Worm (Caenorhabditis elegans) whole organism, L3 larva: Measurements from ENCODE around the gene col-125.

Source experiments
- R02D3.7 ChIP-seq: fragments of 150-350 bp; optimal IDR thresholded peaks from 2 replicates; lab custom pipeline; 2014; ENCODE audit warnings: missing biosample characterization, missing genetic modification characterization
- ZK546.5 ChIP-seq: sonication (generic microtip); optimal IDR thresholded peaks from 2 replicates; lab custom pipeline; 2017; ENCODE audit warnings: missing biosample characterization, missing genetic modification characterization
- aly-2 ChIP-seq: fragments of 150-350 bp; optimal IDR thresholded peaks from 2 replicates; lab custom pipeline; 2014; ENCODE audit warnings: missing biosample characterization, missing genetic modification characterization
- ceh-28 ChIP-seq: fragments of 150-350 bp; optimal IDR thresholded peaks from 2 replicates; lab custom pipeline; 2014; ENCODE audit warnings: missing biosample characterization, missing genetic modification reagents, missing genetic modification characterization
- ceh-82 ChIP-seq: fragments of 150-350 bp; optimal IDR thresholded peaks from 2 replicates; lab custom pipeline; 2014; ENCODE audit warnings: missing biosample characterization, missing genetic modification characterization
- ceh-9 ChIP-seq: sonication (generic microtip); optimal IDR thresholded peaks from 2 replicates; lab custom pipeline; 2018; ENCODE audit warnings: missing biosample characterization, missing genetic modification characterization
- egl-27 ChIP-seq: sonication (generic microtip); optimal IDR thresholded peaks from 4 replicates; lab custom pipeline; 2017; ENCODE audit warnings: missing biosample characterization, missing genetic modification reagents, missing genetic modification characterization
- egl-5 ChIP-seq: fragments of 150-350 bp; optimal IDR thresholded peaks from 2 replicates; lab custom pipeline; 2017; ENCODE audit warnings: missing biosample characterization, missing genetic modification reagents, missing genetic modification characterization, inconsistent platforms
- elt-2 ChIP-seq: sonication (generic microtip); optimal IDR thresholded peaks from 2 replicates; lab custom pipeline; 2016; ENCODE audit warnings: missing genetic modification reagents, mild to moderate bottlenecking, missing genetic modification characterization, missing compliant biosample characterization
- elt-3 ChIP-seq, 3 experiments: fragments of 150-350 bp in 1 of 3; sonication (generic microtip) in 2 of 3; optimal IDR thresholded peaks; 2 replicates in 2 of 3; 4 replicates in 1 of 3; lab custom pipeline; 2014 to 2017; ENCODE audit warnings: missing biosample characterization in 3 of 3, missing genetic modification characterization in 3 of 3
- fkh-10 ChIP-seq: sonication (generic microtip); optimal IDR thresholded peaks from 2 replicates; lab custom pipeline; 2017; ENCODE audit warnings: missing biosample characterization, missing genetic modification reagents, missing genetic modification characterization
- fkh-2 ChIP-seq: fragments of 150-350 bp; optimal IDR thresholded peaks from 2 replicates; lab custom pipeline; 2014; ENCODE audit warnings: missing biosample characterization, missing genetic modification reagents, missing genetic modification characterization
- fos-1 ChIP-seq: fragments of 150-350 bp; optimal IDR thresholded peaks from 2 replicates; lab custom pipeline; 2014; ENCODE audit warnings: missing biosample characterization, missing genetic modification characterization
- hmg-11 ChIP-seq: sonication (generic microtip); optimal IDR thresholded peaks from 2 replicates; lab custom pipeline; 2016; ENCODE audit warnings: missing genetic modification characterization, missing compliant biosample characterization
- jun-1 ChIP-seq: fragments of 150-350 bp; optimal IDR thresholded peaks from 2 replicates; lab custom pipeline; 2014; ENCODE audit warnings: missing biosample characterization, missing genetic modification reagents, missing genetic modification characterization
- lin-15B ChIP-seq: fragments of 150-350 bp; optimal IDR thresholded peaks from 2 replicates; lab custom pipeline; 2014; ENCODE audit warnings: missing biosample characterization, missing genetic modification characterization
- lin-39 ChIP-seq: fragments of 150-350 bp; optimal IDR thresholded peaks from 2 replicates; lab custom pipeline; 2018; ENCODE audit warnings: missing biosample characterization, missing genetic modification reagents, missing genetic modification characterization
- lsy-12 ChIP-seq: sonication (generic microtip); optimal IDR thresholded peaks from 2 replicates; lab custom pipeline; 2016; ENCODE audit warnings: mild to moderate bottlenecking, missing genetic modification characterization, missing compliant biosample characterization
- mdl-1 ChIP-seq: fragments of 150-350 bp; optimal IDR thresholded peaks from 2 replicates; lab custom pipeline; 2014; ENCODE audit warnings: missing biosample characterization, missing genetic modification characterization
- mml-1 ChIP-seq: fragments of 150-350 bp; sonication (generic microtip); optimal IDR thresholded peaks from 3 replicates; lab custom pipeline; 2014; ENCODE audit warnings: missing biosample characterization, missing genetic modification characterization
- nfya-1 ChIP-seq: sonication (generic microtip); optimal IDR thresholded peaks from 2 replicates; lab custom pipeline; 2017; ENCODE audit warnings: missing genetic modification characterization, mild to moderate bottlenecking, missing compliant biosample characterization, antibody characterized with exemption, moderate library complexity; ENCODE audit not compliant: insufficient read depth
- nhr-11 ChIP-seq: fragments of 150-350 bp; optimal IDR thresholded peaks from 2 replicates; lab custom pipeline; 2014; ENCODE audit warnings: missing biosample characterization, missing genetic modification characterization
- nhr-23 ChIP-seq: fragments of 150-350 bp; optimal IDR thresholded peaks from 2 replicates; lab custom pipeline; 2014; ENCODE audit warnings: missing biosample characterization, missing genetic modification reagents, missing genetic modification characterization
- nhr-25 ChIP-seq: sonication (generic microtip); optimal IDR thresholded peaks from 2 replicates; lab custom pipeline; 2017; ENCODE audit warnings: missing biosample characterization, missing genetic modification characterization
- nhr-28 ChIP-seq: fragments of 150-350 bp; optimal IDR thresholded peaks from 2 replicates; lab custom pipeline; 2014; ENCODE audit warnings: missing biosample characterization, missing genetic modification characterization
- nhr-43 ChIP-seq: sonication (generic microtip); optimal IDR thresholded peaks from 2 replicates; lab custom pipeline; 2016; ENCODE audit warnings: mild to moderate bottlenecking, missing genetic modification characterization, missing compliant biosample characterization; ENCODE audit not compliant: poor library complexity, severe bottlenecking
- pha-4 ChIP-seq: fragments of 150-350 bp; optimal IDR thresholded peaks from 2 replicates; lab custom pipeline; 2014; ENCODE audit warnings: missing biosample characterization, missing genetic modification reagents, missing genetic modification characterization
- pqm-1 ChIP-seq: fragments of 150-350 bp; optimal IDR thresholded peaks from 2 replicates; lab custom pipeline; 2017; ENCODE audit warnings: missing biosample characterization, missing genetic modification characterization, inconsistent platforms
- sea-2 ChIP-seq: fragments of 150-350 bp; sonication (generic microtip); optimal IDR thresholded peaks from 4 replicates; lab custom pipeline; 2014; ENCODE audit warnings: missing biosample characterization, missing genetic modification reagents, missing genetic modification characterization
- skn-1 ChIP-seq: fragments of 150-350 bp; optimal IDR thresholded peaks from 2 replicates; lab custom pipeline; 2014; ENCODE audit warnings: missing biosample characterization, missing genetic modification characterization
- snpc-4 ChIP-seq: fragments of 150-350 bp; optimal IDR thresholded peaks from 2 replicates; lab custom pipeline; 2014; ENCODE audit warnings: missing biosample characterization, missing genetic modification characterization
- tbx-2 ChIP-seq: sonication (generic microtip); optimal IDR thresholded peaks from 2 replicates; lab custom pipeline; 2016; ENCODE audit warnings: mild to moderate bottlenecking, missing genetic modification characterization, missing compliant biosample characterization
- unc-39 ChIP-seq: sonication (generic microtip); optimal IDR thresholded peaks from 4 replicates; lab custom pipeline; 2017; ENCODE audit warnings: missing biosample characterization, missing genetic modification characterization
- ztf-11 ChIP-seq: fragments of 150-350 bp; optimal IDR thresholded peaks from 2 replicates; lab custom pipeline; 2014; ENCODE audit warnings: missing biosample characterization, missing genetic modification characterization
- ztf-4 ChIP-seq: fragments of 150-350 bp; optimal IDR thresholded peaks from 2 replicates; lab custom pipeline; 2014; ENCODE audit warnings: missing biosample characterization, missing genetic modification characterization

The col-125 gene

ce11 chrIV:11225206-11225605, at the start of gene col-125:
Gene col-125, plus strand, starts transcription at chrIV:11225506.
- TF ChIP-seq elt-3 (tag; optimal IDR thresholded peaks at IDR 0.05; lab: Kevin White, UChicago) (no peak), nhr-25 (tag; lab: Kevin White, UChicago) (peak; percentile 70), nfya-1 (peak; percentile 21), mdl-1 (no peak), lin-39 (tag; lab: Kevin White, UChicago) (no peak)

DNA sequence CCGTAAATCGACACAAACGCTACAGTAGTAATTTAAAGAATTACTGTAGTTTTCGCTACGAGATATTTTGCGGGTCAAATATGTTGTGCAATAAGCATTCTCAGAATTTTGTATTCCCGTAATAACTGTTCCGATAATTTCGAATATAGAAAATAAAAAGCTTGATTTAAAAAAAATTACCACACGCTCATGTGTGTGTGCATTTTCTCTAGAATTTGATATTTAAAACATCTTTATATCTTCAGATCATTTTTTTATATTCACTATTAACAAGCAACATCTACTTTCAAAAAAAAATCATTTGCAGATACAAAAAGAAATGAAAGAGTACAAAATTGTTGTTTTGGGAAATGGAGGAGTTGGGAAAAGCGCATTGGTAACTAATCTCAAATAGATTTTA, 48.3 kb upstream of the col-125 start, which contains the start of gene rap-3:
rap-3 (plus strand) TSS at position 301 of the 400 bp plus-strand sequence.
- TF ChIP-seq sea-2 (GFP tag; lab: Kevin White, UChicago) (no peak), nhr-28 (no peak), mdl-1 (no peak), tbx-2 (tag; lab: Kevin White, UChicago) (no peak), aly-2 (tag; lab: Kevin White, UChicago) (no peak), pqm-1 (no peak), fos-1 (tag; lab: Kevin White, UChicago) (no peak), nhr-25 (tag; lab: Kevin White, UChicago) (no peak)
- TF ChIP-seq, all 47 proteins: peak for 0

DNA sequence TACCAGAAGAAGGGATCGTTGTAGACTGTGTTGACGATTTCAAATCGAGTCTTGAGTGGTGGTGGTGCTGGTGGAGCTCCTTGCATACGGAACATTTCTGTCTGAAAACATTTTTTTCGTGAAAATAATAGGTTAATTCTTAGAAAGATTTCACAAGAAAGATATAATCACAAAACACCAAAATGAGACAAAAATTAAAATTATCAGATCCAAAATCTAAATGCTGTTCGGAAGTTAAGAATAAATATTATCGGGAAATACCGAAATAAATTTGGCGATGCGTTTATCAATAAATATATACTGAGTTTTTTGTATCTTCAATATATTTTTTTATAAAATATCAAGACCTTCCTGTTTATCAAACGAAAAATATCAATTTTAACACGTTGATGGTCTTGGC, 46.8 kb upstream of the col-125 start, which contains the start of gene C08F8.9:
C08F8.9 (minus strand) TSS at position 101 of the 400 bp plus-strand sequence.
- no peak for TF ChIP-seq tbx-2 (tag; lab: Kevin White, UChicago)
- TF ChIP-seq ztf-11 (tag; lab: Kevin White, UChicago): no peak
- no peak for TF ChIP-seq ztf-4
- TF ChIP-seq nhr-11 (tag; lab: Kevin White, UChicago): no peak
- TF ChIP-seq ceh-9: no peak
- TF ChIP-seq fkh-10: no peak
- TF ChIP-seq pqm-1: no peak
- no peak for TF ChIP-seq nhr-43
- no peak for TF ChIP-seq fkh-2 (tag; lab: Kevin White, UChicago)
- TF ChIP-seq egl-27 (tag; lab: Kevin White, UChicago): no peak
- TF ChIP-seq unc-39 (tag; lab: Kevin White, UChicago): no peak
- no peak for TF ChIP-seq mml-1 (tag; lab: Kevin White, UChicago)
- TF ChIP-seq lin-15B (tag; lab: Kevin White, UChicago): no peak

- TF ChIP-seq lin-15B (tag; lab: Kevin White, UChicago) (peak; percentile 90), nhr-43 (peak; percentile 87), R02D3.7 (tag; lab: Kevin White, UChicago) (peak; percentile 74), lsy-12 (tag; lab: Kevin White, UChicago) (peak; percentile 81), ceh-82 (tag; lab: Kevin White, UChicago) (peak; percentile 16), fkh-10 (peak; percentile 39), nhr-25 (tag; lab: Kevin White, UChicago) (peak; percentile 67), pqm-1 (peak; percentile 82), nhr-23 (peak; percentile 84), pha-4 (tag; lab: Kevin White, UChicago) (peak; percentile 68), nhr-11 (tag; lab: Kevin White, UChicago) (peak; percentile 64), ceh-28 (peak; percentile 70), hmg-11 (tag; lab: Kevin White, UChicago) (peak; percentile 29), ZK546.5 (tag; lab: Kevin White, UChicago) (peak; percentile 39), egl-27 (tag; lab: Kevin White, UChicago) (peak; percentile 19), snpc-4 (peak; percentile 75), nfya-1 (peak; percentile 88), lin-39 (tag; lab: Kevin White, UChicago) (peak; percentile 38), jun-1 (tag; lab: Kevin White, UChicago) (peak; percentile 82), tbx-2 (tag; lab: Kevin White, UChicago) (peak; percentile 83), egl-5 (tag; lab: Kevin White, UChicago) (peak; percentile 93), elt-2 (peak; percentile 84), skn-1 (tag; lab: Kevin White, UChicago) (peak; percentile 46)
Observed at ce11 chrIV:11179123-11179740, 46.1 kb upstream of the col-125 start, which contains the start of gene cpt-2. Gene cpt-2, plus strand, starts transcription at chrIV:11179645.
